Fruit fly (Drosophila melanogaster) ovary, adult (tissue): ENCODE results near the gene Odj.
"Not testable (repeated sequence)": the region's sequence is repeated elsewhere in the genome, so short reads cannot be mapped to it uniquely, and the experiment has no call there.

Experiments
- CG17801 ChIP-seq: fragments of 200-800 bp; optimal IDR thresholded peaks from 2 replicates; lab custom pipeline; 2019; ENCODE audit warnings: missing biosample characterization, mild to moderate bottlenecking, missing genetic modification characterization, moderate library complexity; ENCODE audit not compliant: partially characterized antibody

Gene Odj

dm6 chr3R:17763088-17763487 is 45.9 kb downstream of the Odj start, which contains the start of gene TyrR:
Gene TyrR (minus strand): TSS chr3R:17763188.
- TF ChIP-seq CG17801 (GFP tag; lab: Kevin White, UChicago), result not testable (repeated sequence)

dm6 chr3R:17762261-17762660 is 46.8 kb downstream of the Odj start:
- TF ChIP-seq CG17801 (GFP tag; lab: Kevin White, UChicago), result no peak

dm6 chr3R:17759773-17760476 is 49.1 kb downstream of the Odj start:
- TF ChIP-seq CG17801 (GFP tag; lab: Kevin White, UChicago), result no peak

dm6 chr3R:17758905-17759304 is 50.1 kb downstream of the Odj start:
- TF ChIP-seq CG17801 (GFP tag; lab: Kevin White, UChicago), result no peak
